Worm (Caenorhabditis elegans) whole organism, early embryonic: ENCODE results near the gene atg-13.
A peak's percentile ranks its signal among the peaks of the same experiment; 100 is the strongest.

ENCODE experiments used
- B0310.2 ChIP-seq: sonication (generic microtip); optimal IDR thresholded peaks from 2 replicates; lab custom pipeline; 2016; ENCODE audit warnings: mild to moderate bottlenecking, missing genetic modification characterization, missing compliant biosample characterization
- F13C5.2 ChIP-seq: sonication (generic microtip); optimal IDR thresholded peaks from 2 replicates; lab custom pipeline; 2017; ENCODE audit warnings: mild to moderate bottlenecking, missing genetic modification characterization, inconsistent platforms, missing compliant biosample characterization
- aly-1 ChIP-seq: sonication (generic microtip); optimal IDR thresholded peaks from 2 replicates; lab custom pipeline; 2016; ENCODE audit warnings: missing genetic modification characterization, missing compliant biosample characterization
- ama-1 ChIP-seq: fragments of 150-350 bp; optimal IDR thresholded peaks from 2 replicates; lab custom pipeline; 2014
- ceh-13 ChIP-seq: fragments of 200-800 bp; sonication (Bioruptor generic); optimal IDR thresholded peaks from 2 replicates; lab custom pipeline; 2018; ENCODE audit warnings: mild to moderate bottlenecking, missing genetic modification characterization, missing compliant biosample characterization
- ceh-36 ChIP-seq: sonication (generic microtip); optimal IDR thresholded peaks from 2 replicates; lab custom pipeline; 2016; ENCODE audit warnings: missing genetic modification characterization, inconsistent platforms, missing compliant biosample characterization
- ets-7 ChIP-seq: sonication (generic microtip); optimal IDR thresholded peaks from 2 replicates; lab custom pipeline; 2016; ENCODE audit warnings: missing genotype, missing genetic modification characterization, missing compliant biosample characterization
- flt-1 ChIP-seq: fragments of 200-800 bp; sonication (Bioruptor generic); IDR thresholded peaks from 2 replicates; pipeline ENCODE4 v1.3.6; 2022; ENCODE audit warnings: missing genetic modification characterization, missing compliant biosample characterization
- hmbx-1 ChIP-seq: sonication (generic microtip); optimal IDR thresholded peaks from 2 replicates; lab custom pipeline; 2016; ENCODE audit warnings: mild to moderate bottlenecking, missing genetic modification characterization, missing compliant biosample characterization
- hmg-4 ChIP-seq: fragments of 200-800 bp; sonication (Bioruptor generic); optimal IDR thresholded peaks from 2 replicates; lab custom pipeline; 2018; ENCODE audit warnings: mild to moderate bottlenecking, missing genetic modification characterization, missing compliant biosample characterization
- hnd-1 ChIP-seq: sonication (generic microtip); optimal IDR thresholded peaks from 2 replicates; lab custom pipeline; 2016; ENCODE audit warnings: missing genetic modification characterization, missing compliant biosample characterization
- pes-1 ChIP-seq: fragments of 200-800 bp; sonication (Bioruptor generic); IDR thresholded peaks from 2 replicates; pipeline ENCODE4 v1.3.6; 2022; ENCODE audit warnings: missing genetic modification reagents, missing genetic modification characterization, missing compliant biosample characterization
- scrt-1 ChIP-seq: fragments of 200-800 bp; sonication (Bioruptor generic); IDR thresholded peaks from 2 replicates; pipeline ENCODE4 v1.3.6; 2022; ENCODE audit warnings: missing genetic modification characterization, missing compliant biosample characterization
- sea-1 ChIP-seq: fragments of 200-800 bp; sonication (Bioruptor generic); conservative IDR thresholded peaks from 2 replicates; pipeline ENCODE4 v1.3.6; 2022; ENCODE audit warnings: missing genetic modification characterization, missing compliant biosample characterization
- tbx-11 ChIP-seq: fragments of 200-800 bp; sonication (Bioruptor generic); IDR thresholded peaks from 2 replicates; pipeline ENCODE4 v1.3.6; 2022; ENCODE audit warnings: missing genetic modification characterization, missing compliant biosample characterization
- tbx-37 ChIP-seq: fragments of 200-800 bp; sonication (Bioruptor generic); conservative IDR thresholded peaks from 2 replicates; pipeline ENCODE4 v1.3.6; 2022; ENCODE audit warnings: missing genetic modification reagents, missing genetic modification characterization, missing compliant biosample characterization
- tra-4 ChIP-seq: sonication (generic microtip); optimal IDR thresholded peaks from 2 replicates; lab custom pipeline; 2017; ENCODE audit warnings: missing genetic modification characterization, missing compliant biosample characterization

The atg-13 gene

ce11 chrIII:8130177-8130902 lies 27.6 kb downstream of the atg-13 start, which contains the start of the genes rpl-21 and C14B9.10:
TSS of gene rpl-21 (minus strand) at chrIII:8130227.
TSS of gene C14B9.10 (plus strand) at chrIII:8130852.
- TF ChIP-seq tbx-37 (GFP tag; lab: Robert Waterston, UW) (no peak), ceh-36 (tag; lab: Kevin White, UChicago) (no peak), ceh-13 (no peak), scrt-1 (GFP tag; lab: Robert Waterston, UW) (no peak), hmg-4 (GFP tag; lab: Kevin White, UChicago) (peak; percentile 2), hmbx-1 (tag; lab: Kevin White, UChicago) (no peak), hnd-1 (tag; lab: Kevin White, UChicago) (no peak), F13C5.2 (tag; lab: Kevin White, UChicago) (peak; percentile 17), flt-1 (no peak; the same call in 1 of the 2 replicates)

- TF ChIP-seq ceh-36 (tag; lab: Kevin White, UChicago), result no peak
- TF ChIP-seq ets-7 (tag; lab: Kevin White, UChicago), result no peak
- TF ChIP-seq hnd-1 (tag; lab: Kevin White, UChicago), result no peak
- no peak for TF ChIP-seq pes-1 (GFP tag; lab: Robert Waterston, UW)
- TF ChIP-seq ama-1 (lab: Kevin White, UChicago), result no peak
- no peak for TF ChIP-seq B0310.2 (tag; lab: Kevin White, UChicago)
Measured at ce11 chrIII:8129195-8129594, 28.8 kb downstream of the atg-13 start.

ce11 chrIII:8126978-8127377 lies 31.0 kb downstream of the atg-13 start:
- TF ChIP-seq pes-1 (GFP tag; lab: Robert Waterston, UW) (no peak), scrt-1 (GFP tag; lab: Robert Waterston, UW) (no peak), flt-1 (no peak), tbx-37 (GFP tag; lab: Robert Waterston, UW) (no peak), hmbx-1 (tag; lab: Kevin White, UChicago) (no peak), F13C5.2 (tag; lab: Kevin White, UChicago) (peak; percentile 58), hnd-1 (tag; lab: Kevin White, UChicago) (no peak), B0310.2 (tag; lab: Kevin White, UChicago) (no peak), tbx-11 (GFP tag; lab: Robert Waterston, UW) (no peak), sea-1 (GFP tag; lab: Robert Waterston, UW) (peak; percentile 54; the same call in 1 of the 2 replicates), hmg-4 (GFP tag; lab: Kevin White, UChicago) (peak; percentile 71), ama-1 (lab: Kevin White, UChicago) (no peak), aly-1 (tag; lab: Kevin White, UChicago) (peak; percentile 26), ceh-36 (tag; lab: Kevin White, UChicago) (no peak), ets-7 (tag; lab: Kevin White, UChicago) (no peak), tra-4 (tag; lab: Kevin White, UChicago) (no peak), ceh-13 (no peak)

- TF ChIP-seq hmg-4 (GFP tag; lab: Kevin White, UChicago) (no peak), F13C5.2 (tag; lab: Kevin White, UChicago) (peak; percentile 62)
Measured at ce11 chrIII:8125234-8125633, 32.8 kb downstream of the atg-13 start.

ce11 chrIII:8124323-8124722 lies 33.7 kb downstream of the atg-13 start:
- TF ChIP-seq hmg-4 (GFP tag; lab: Kevin White, UChicago) (peak; percentile 27), tra-4 (tag; lab: Kevin White, UChicago) (no peak), F13C5.2 (tag; lab: Kevin White, UChicago) (peak; percentile 30)

ce11 chrIII:8121923-8122322 lies 36.1 kb downstream of the atg-13 start:
- no peak for TF ChIP-seq tra-4 (tag; lab: Kevin White, UChicago)
- no peak for TF ChIP-seq ceh-36 (tag; lab: Kevin White, UChicago)
- no peak for TF ChIP-seq F13C5.2 (tag; lab: Kevin White, UChicago)
- TF ChIP-seq hmbx-1 (tag; lab: Kevin White, UChicago), result no peak
- no peak for TF ChIP-seq aly-1 (tag; lab: Kevin White, UChicago)
- no peak for TF ChIP-seq tbx-11 (GFP tag; lab: Robert Waterston, UW)
- no peak for TF ChIP-seq scrt-1 (GFP tag; lab: Robert Waterston, UW)

- TF ChIP-seq flt-1, result no peak
- TF ChIP-seq hmbx-1 (tag; lab: Kevin White, UChicago), result no peak
- no peak for TF ChIP-seq ama-1 (lab: Kevin White, UChicago)
- TF ChIP-seq tbx-37 (GFP tag; lab: Robert Waterston, UW), result no peak
- TF ChIP-seq aly-1 (tag; lab: Kevin White, UChicago), result no peak
- no peak for TF ChIP-seq ceh-13
Measured at ce11 chrIII:8121132-8121531, 36.9 kb downstream of the atg-13 start, which contains the start of gene gei-8. TSS of gene gei-8 (minus strand) at chrIII:8121232.

ce11 chrIII:8117155-8117554 lies 40.8 kb downstream of the atg-13 start:
- TF ChIP-seq ceh-36 (tag; lab: Kevin White, UChicago), result no peak
- TF ChIP-seq ceh-13, result no peak
- no peak for TF ChIP-seq hmg-4 (GFP tag; lab: Kevin White, UChicago)
- no peak for TF ChIP-seq flt-1
- no peak for TF ChIP-seq aly-1 (tag; lab: Kevin White, UChicago)
- no peak for TF ChIP-seq tbx-11 (GFP tag; lab: Robert Waterston, UW)
